Worm (Caenorhabditis elegans) whole organism, L4/young adult: ENCODE measurements around the gene C39D10.8.

Experiments used
- W03F9.2 ChIP-seq: fragments of 150-350 bp; optimal IDR thresholded peaks from 2 replicates; lab custom pipeline; 2014; ENCODE audit warnings: missing biosample characterization, missing genetic modification characterization
- dao-5 ChIP-seq: sonication (generic microtip); optimal IDR thresholded peaks from 2 replicates; lab custom pipeline; 2016; ENCODE audit warnings: missing genotype, missing genetic modification characterization, moderate library complexity, missing compliant biosample characterization
- him-1 ChIP-seq: sonication (generic microtip); optimal IDR thresholded peaks from 2 replicates; lab custom pipeline; 2016; ENCODE audit warnings: missing genotype, missing genetic modification reagents, missing genetic modification characterization, missing compliant biosample characterization

The C39D10.8 gene

ce11 chrX:7880848-7881247 is at the start of gene C39D10.8:
TSS of gene C39D10.8 (minus strand) at chrX:7880948.
- TF ChIP-seq dao-5 (tag; lab: Kevin White, UChicago) (no peak), W03F9.2 (tag; lab: Kevin White, UChicago) (no peak), him-1 (tag; lab: Kevin White, UChicago) (no peak)

ce11 chrX:7930450-7930849 is 49.7 kb upstream of the C39D10.8 start, which contains the start of gene zig-3:
TSS of gene zig-3 (plus strand) at chrX:7930750.
- TF ChIP-seq W03F9.2 (tag; lab: Kevin White, UChicago) (no peak), him-1 (tag; lab: Kevin White, UChicago) (no peak), dao-5 (tag; lab: Kevin White, UChicago) (no peak)

ce11 chrX:7925134-7925533 is 44.4 kb upstream of the C39D10.8 start, which contains the start of gene zig-4:
TSS of gene zig-4 (plus strand) at chrX:7925434.
- TF ChIP-seq W03F9.2 (tag; lab: Kevin White, UChicago) (no peak), him-1 (tag; lab: Kevin White, UChicago) (no peak), dao-5 (tag; lab: Kevin White, UChicago) (no peak)

- TF ChIP-seq W03F9.2 (tag; lab: Kevin White, UChicago) (no peak), him-1 (tag; lab: Kevin White, UChicago) (no peak), dao-5 (tag; lab: Kevin White, UChicago) (no peak)
Measured at ce11 chrX:7921130-7921529, 40.4 kb upstream of the C39D10.8 start.

- TF ChIP-seq him-1 (tag; lab: Kevin White, UChicago) (no peak), dao-5 (tag; lab: Kevin White, UChicago) (no peak), W03F9.2 (tag; lab: Kevin White, UChicago) (no peak)
Measured at ce11 chrX:7916076-7916475, 35.3 kb upstream of the C39D10.8 start.

ce11 chrX:7915616-7916015 is 34.9 kb upstream of the C39D10.8 start:
- TF ChIP-seq W03F9.2 (tag; lab: Kevin White, UChicago): no peak
- no peak for TF ChIP-seq dao-5 (tag; lab: Kevin White, UChicago)
- no peak for TF ChIP-seq him-1 (tag; lab: Kevin White, UChicago)

- TF ChIP-seq him-1 (tag; lab: Kevin White, UChicago) (no peak), W03F9.2 (tag; lab: Kevin White, UChicago) (no peak), dao-5 (tag; lab: Kevin White, UChicago) (no peak)
Measured at ce11 chrX:7913830-7914229, 33.1 kb upstream of the C39D10.8 start, which contains the start of gene C39D10.7. TSS of gene C39D10.7 (minus strand) at chrX:7913930.

- no peak for TF ChIP-seq dao-5 (tag; lab: Kevin White, UChicago)
- TF ChIP-seq W03F9.2 (tag; lab: Kevin White, UChicago): peak; percentile 4
- TF ChIP-seq him-1 (tag; lab: Kevin White, UChicago): no peak
Measured at ce11 chrX:7906430-7907014, 25.8 kb upstream of the C39D10.8 start, which contains the start of gene C39D10.1. TSS of gene C39D10.1 (plus strand) at chrX:7906964.

- TF ChIP-seq dao-5 (tag; lab: Kevin White, UChicago) (no peak), W03F9.2 (tag; lab: Kevin White, UChicago) (no peak), him-1 (tag; lab: Kevin White, UChicago) (no peak)
Measured at ce11 chrX:7902976-7903375, 22.2 kb upstream of the C39D10.8 start, which contains the start of gene C39D10.11. TSS of gene C39D10.11 (plus strand) at chrX:7903276.

ce11 chrX:7901840-7902239 is 21.1 kb upstream of the C39D10.8 start:
- TF ChIP-seq him-1 (tag; lab: Kevin White, UChicago) (no peak), W03F9.2 (tag; lab: Kevin White, UChicago) (no peak), dao-5 (tag; lab: Kevin White, UChicago) (no peak)

- no peak for TF ChIP-seq dao-5 (tag; lab: Kevin White, UChicago)
- TF ChIP-seq W03F9.2 (tag; lab: Kevin White, UChicago): no peak
- TF ChIP-seq him-1 (tag; lab: Kevin White, UChicago): no peak
Measured at ce11 chrX:7900180-7900579, 19.4 kb upstream of the C39D10.8 start.

- TF ChIP-seq dao-5 (tag; lab: Kevin White, UChicago): no peak
- TF ChIP-seq W03F9.2 (tag; lab: Kevin White, UChicago): peak; percentile 5
- no peak for TF ChIP-seq him-1 (tag; lab: Kevin White, UChicago)
Measured at ce11 chrX:7898131-7898530, 17.4 kb upstream of the C39D10.8 start.

- no peak for TF ChIP-seq him-1 (tag; lab: Kevin White, UChicago)
- no peak for TF ChIP-seq W03F9.2 (tag; lab: Kevin White, UChicago)
- TF ChIP-seq dao-5 (tag; lab: Kevin White, UChicago): no peak
Measured at ce11 chrX:7897690-7898089, 16.9 kb upstream of the C39D10.8 start, which contains the start of gene latd-1. TSS of gene latd-1 (minus strand) at chrX:7897790.

- no peak for TF ChIP-seq him-1 (tag; lab: Kevin White, UChicago)
- no peak for TF ChIP-seq W03F9.2 (tag; lab: Kevin White, UChicago)
- no peak for TF ChIP-seq dao-5 (tag; lab: Kevin White, UChicago)
Measured at ce11 chrX:7892296-7892695, 11.5 kb upstream of the C39D10.8 start, which contains the start of gene C39D10.5. TSS of gene C39D10.5 (minus strand) at chrX:7892396.
